Worm (Caenorhabditis elegans) whole organism, mixed stage, embryonic: ENCODE data around the gene nstp-1.

Experiments
- lin-13 ChIP-seq: fragments of 150-350 bp; optimal IDR thresholded peaks from 2 replicates; lab custom pipeline; 2014; ENCODE audit warnings: missing biosample characterization, missing genetic modification characterization
- nhr-12 ChIP-seq: fragments of 150-350 bp; optimal IDR thresholded peaks from 2 replicates; lab custom pipeline; 2014; ENCODE audit warnings: missing biosample characterization, missing genetic modification characterization
- nhr-237 ChIP-seq: fragments of 150-350 bp; optimal IDR thresholded peaks from 2 replicates; lab custom pipeline; 2014; ENCODE audit warnings: missing biosample characterization, missing genetic modification characterization
- pha-4 ChIP-seq: fragments of 150-350 bp; optimal IDR thresholded peaks from 2 replicates; lab custom pipeline; 2018; ENCODE audit warnings: missing biosample characterization, missing genetic modification reagents, missing genetic modification characterization
- snpc-4 ChIP-seq: fragments of 150-350 bp; optimal IDR thresholded peaks from 2 replicates; lab custom pipeline; 2014; ENCODE audit warnings: missing biosample characterization, missing genetic modification characterization
- unc-39 ChIP-seq: fragments of 150-350 bp; optimal IDR thresholded peaks from 2 replicates; lab custom pipeline; 2014; ENCODE audit warnings: missing biosample characterization, missing genetic modification characterization
- unc-62 ChIP-seq: fragments of 150-350 bp; optimal IDR thresholded peaks from 2 replicates; lab custom pipeline; 2014; ENCODE audit warnings: missing biosample characterization, missing genetic modification reagents, missing genetic modification characterization

ce11 chrIV:8984566-8984965 is at the start of gene nstp-1:
- TF ChIP-seq unc-39 (tag; lab: Kevin White, UChicago) (no peak), pha-4 (tag; lab: Kevin White, UChicago) (no peak), snpc-4 (tag; lab: Kevin White, UChicago) (no peak), nhr-237 (tag; lab: Kevin White, UChicago) (no peak), nhr-12 (tag; lab: Kevin White, UChicago) (no peak), unc-62 (GFP tag; lab: Kevin White, UChicago) (no peak), lin-13 (no peak)
